Fruit fly (Drosophila melanogaster): ENCODE measurements around the gene CG1523.

Gene CG1523

dm6 chr3R:28831626-28832267 is 12.3 kb upstream of the CG1523 start, which contains the start of gene WASp (continued):
- TF ChIP-seq Atf6 (GFP tag; IDR thresholded peaks at IDR 0.05): peak; percentile 56; the same call in 1 of the 2 replicates
- TF ChIP-seq Six4 (GFP tag; optimal IDR thresholded peaks at IDR 0.05): peak; percentile 3
- TF ChIP-seq CG7372 (GFP tag; IDR thresholded peaks at IDR 0.05): peak; percentile 31; the same call in 1 of the 2 replicates
- TF ChIP-seq oc (tag; optimal IDR thresholded peaks at IDR 0.05): peak; percentile 26
- peak; percentile 44 for TF ChIP-seq Bdp1 (GFP tag; optimal IDR thresholded peaks at IDR 0.05)
- no peak for TF ChIP-seq Doc2 (GFP tag; IDR thresholded peaks at IDR 0.05)
- TF ChIP-seq CG4360 (GFP tag; IDR thresholded peaks at IDR 0.05): no peak
- TF ChIP-seq Dp (GFP tag; optimal IDR thresholded peaks at IDR 0.05): peak; percentile 63
- TF ChIP-seq zen (tag; optimal IDR thresholded peaks at IDR 0.05): peak; percentile 49
- peak; percentile 32 for TF ChIP-seq CG15011 (GFP tag; optimal IDR thresholded peaks at IDR 0.05)
- peak; percentile 90 for TF ChIP-seq NfI (GFP tag; optimal IDR thresholded peaks at IDR 0.05)
- TF ChIP-seq en (GFP tag; optimal IDR thresholded peaks at IDR 0.05): peak; percentile 61
- peak; percentile 47; the same call in 1 of the 3 replicates for TF ChIP-seq knrl (GFP tag; IDR thresholded peaks at IDR 0.05; ENCODE audit: partially characterized antibody)
- peak; percentile 30; the same call in 1 of the 2 replicates for TF ChIP-seq CG14667 (GFP tag; IDR thresholded peaks at IDR 0.05)
- TF ChIP-seq CG8478 (optimal IDR thresholded peaks at IDR 0.05): no peak
- 0 out of 3 replicates have a peak, but pooled peaks have one; percentile 24 for TF ChIP-seq C15 (GFP tag; IDR thresholded peaks at IDR 0.05)
- TF ChIP-seq NK7.1 (GFP tag; optimal IDR thresholded peaks at IDR 0.05): peak; percentile 63
- peak; percentile 49 for TF ChIP-seq CG8924 (tag; optimal IDR thresholded peaks at IDR 0.05)
- TF ChIP-seq CG2129 (GFP tag; IDR thresholded peaks at IDR 0.05; ENCODE audit: partially characterized antibody): no peak
- peak in 1 of 2 experiments; percentile 54 for TF ChIP-seq crp (GFP tag; optimal IDR thresholded peaks at IDR 0.05)
- peak; percentile 18 for TF ChIP-seq Abd-B (GFP tag; optimal IDR thresholded peaks at IDR 0.05)
- peak; percentile 12 for TF ChIP-seq CTCF (GFP tag; optimal IDR thresholded peaks at IDR 0.05)
- peak; percentile 78 for TF ChIP-seq CG17912 (GFP tag; optimal IDR thresholded peaks at IDR 0.05)
- TF ChIP-seq dati (GFP tag; IDR thresholded peaks at IDR 0.05): 0 out of 2 replicates have a peak, but pooled peaks have one; percentile 29
- no peak for TF ChIP-seq CG17385 (GFP tag; optimal IDR thresholded peaks at IDR 0.05)
- TF ChIP-seq PHDP (tag; optimal IDR thresholded peaks at IDR 0.05): no peak
- peak; percentile 77 for TF ChIP-seq CG14710 (tag; optimal IDR thresholded peaks at IDR 0.05)
- TF ChIP-seq Ets97D (GFP tag; optimal IDR thresholded peaks at IDR 0.05): peak; percentile 99
- peak; percentile 32 for TF ChIP-seq salm (tag; optimal IDR thresholded peaks at IDR 0.05)
- peak; percentile 66 for TF ChIP-seq CG12155 (GFP tag; optimal IDR thresholded peaks at IDR 0.05)
- TF ChIP-seq CG1792 (GFP tag; optimal IDR thresholded peaks at IDR 0.05): no peak
- TF ChIP-seq NFAT (GFP tag; IDR thresholded peaks at IDR 0.05): peak; percentile 62; the same call in 1 of the 2 replicates
- peak; percentile 51 for TF ChIP-seq Elba2 (GFP tag; optimal IDR thresholded peaks at IDR 0.05)
- peak; percentile 54 for TF ChIP-seq pb (GFP tag; optimal IDR thresholded peaks at IDR 0.05)
- TF ChIP-seq D19B (GFP tag; optimal IDR thresholded peaks at IDR 0.05): no peak
- no peak for TF ChIP-seq Tbp (GFP tag; optimal IDR thresholded peaks at IDR 0.05)
- TF ChIP-seq CG18764 (GFP tag; optimal IDR thresholded peaks at IDR 0.05): no peak
- peak; percentile 41; the same call in 1 of the 2 replicates for TF ChIP-seq inv (GFP tag; IDR thresholded peaks at IDR 0.05; ENCODE audit: partially characterized antibody)
- peak; percentile 55 for TF ChIP-seq CG10654 (GFP tag; optimal IDR thresholded peaks at IDR 0.05)
- peak; percentile 62 for TF ChIP-seq wek (GFP tag; optimal IDR thresholded peaks at IDR 0.05)
- no peak for TF ChIP-seq crol (GFP tag; IDR thresholded peaks at IDR 0.05)
- peak; percentile 40; the same call in 1 of the 2 replicates for TF ChIP-seq bowl (GFP tag; IDR thresholded peaks at IDR 0.05)
- TF ChIP-seq CG11695 (GFP tag; IDR thresholded peaks at IDR 0.05): 0 out of 3 replicates have a peak, but pooled peaks have one; percentile 43
- no peak for TF ChIP-seq CG3281 (GFP tag; optimal IDR thresholded peaks at IDR 0.05)
- peak; percentile 65 for TF ChIP-seq CG11398 (GFP tag; optimal IDR thresholded peaks at IDR 0.05)
- TF ChIP-seq onecut (GFP tag; IDR thresholded peaks at IDR 0.05): peak; percentile 78
- TF ChIP-seq Fer3 (tag; optimal IDR thresholded peaks at IDR 0.05): peak; percentile 62
- peak; percentile 47 for TF ChIP-seq eyg (GFP tag; optimal IDR thresholded peaks at IDR 0.05)
- peak; percentile 63 for TF ChIP-seq trh (GFP tag; optimal IDR thresholded peaks at IDR 0.05)
- peak; percentile 65 for TF ChIP-seq CG17186 (GFP tag; optimal IDR thresholded peaks at IDR 0.05)
